Fruit fly (Drosophila melanogaster) whole organism, embryonic: ENCODE results near the gene Pop5.

Experiments used
- CG1792 ChIP-seq: fragments of 200-800 bp; sonication (Bioruptor generic); optimal IDR thresholded peaks from 2 replicates; lab custom pipeline; 2016; ENCODE audit warnings: missing biosample characterization, missing genetic modification characterization
- CG34224 ChIP-seq: fragments of 200-800 bp; sonication (Bioruptor generic); IDR thresholded peaks from 3 replicates; pipeline ENCODE4 v1.3.6; 2022; ENCODE audit warnings: missing biosample characterization, missing genetic modification characterization; ENCODE audit not compliant: partially characterized antibody
- CG4854 ChIP-seq: fragments of 200-800 bp; sonication (Bioruptor generic); optimal IDR thresholded peaks from 2 replicates; lab custom pipeline; 2016; ENCODE audit warnings: missing biosample characterization, missing genetic modification characterization, inconsistent platforms
- Dip2 ChIP-seq: fragments of 200-800 bp; sonication (Bioruptor generic); IDR thresholded peaks from 2 replicates; pipeline ENCODE4 v1.3.6; 2022; ENCODE audit warnings: missing biosample characterization, missing genetic modification characterization
- Poxn ChIP-seq: fragments of 200-800 bp; sonication (Bioruptor generic); IDR thresholded peaks from 2 replicates; pipeline ENCODE4 v1.3.6; 2022; ENCODE audit warnings: missing biosample characterization, missing genetic modification characterization
- Sox102F ChIP-seq: fragments of 200-800 bp; sonication (Bioruptor generic); optimal IDR thresholded peaks from 2 replicates; lab custom pipeline; 2018; ENCODE audit warnings: missing biosample characterization, mild to moderate bottlenecking, missing genetic modification characterization, moderate library complexity
- fru ChIP-seq: fragments of >200 bp; optimal IDR thresholded peaks from 2 replicates; lab custom pipeline; 2017
- pan ChIP-seq, 4 experiments: fragments of >200 bp in 3 of 4; fragments of 200-800 bp in 1 of 4; sonication (Bioruptor generic) in 1 of 4; optimal IDR thresholded peaks in 3 of 4; IDR thresholded peaks in 1 of 4; 2 replicates each; pipeline versions ENCODE4 v1.3.6 to Lab custom; 2017 to 2022; ENCODE audit warnings: missing biosample characterization in 2 of 4, missing genetic modification characterization in 2 of 4, mixed read lengths in 1 of 4

- TF ChIP-seq CG4854 (GFP tag; lab: Kevin White, UChicago) (no peak), fru (lab: Kevin White, UChicago) (no peak), CG1792 (GFP tag; lab: Kevin White, UChicago) (no peak), Poxn (no peak), pan (optimal IDR thresholded peaks at IDR 0.05; lab: Kevin White, UChicago) (no peak), pan (GFP tag; optimal IDR thresholded peaks at IDR 0.05 in 1 of 2, IDR thresholded peaks at IDR 0.05 in 1 of 2) (no peak), Sox102F (no peak), CG34224 (no peak), Dip2 (GFP tag; lab: Robert Waterston, UW) (no peak)
Observed at dm6 chr3L:17002140-17002849, 42.5 kb downstream of the Pop5 start.
